Worm (Caenorhabditis elegans) whole organism, L4 larva: ENCODE data around the gene F47B8.18.

ENCODE experiments used
- D1046.2 ChIP-seq: fragments of 200-800 bp; sonication (Bioruptor generic); IDR thresholded peaks from 2 replicates; pipeline ENCODE4 v1.3.6; 2022; ENCODE audit warnings: missing genetic modification characterization, missing compliant biosample characterization
- F49E8.2 ChIP-seq: sonication (generic microtip); optimal IDR thresholded peaks from 2 replicates; lab custom pipeline; 2016; ENCODE audit warnings: missing compliant biosample characterization, mild to moderate bottlenecking, missing genetic modification characterization, borderline replicate concordance
- T26A8.4 ChIP-seq: fragments of 200-800 bp; sonication (Bioruptor generic); IDR thresholded peaks from 2 replicates; pipeline ENCODE4 v1.3.6; 2022; ENCODE audit warnings: missing genetic modification characterization, missing compliant biosample characterization
- Y75B8A.6 ChIP-seq: fragments of 200-800 bp; sonication (Bioruptor generic); IDR thresholded peaks from 2 replicates; pipeline ENCODE4 v1.3.6; 2022; ENCODE audit warnings: missing genetic modification reagents, missing genetic modification characterization, missing compliant biosample characterization
- ZK337.2 ChIP-seq: fragments of 200-800 bp; sonication (Bioruptor generic); IDR thresholded peaks from 2 replicates; pipeline ENCODE4 v1.3.6; 2022; ENCODE audit warnings: missing genetic modification reagents, missing genetic modification characterization, missing compliant biosample characterization
- ZK546.5 ChIP-seq, 2 experiments: sonication (generic microtip); optimal IDR thresholded peaks; 2 replicates each; lab custom pipeline; 2017; ENCODE audit warnings: missing biosample characterization in 2 of 2, missing genetic modification characterization in 2 of 2
- aha-1 ChIP-seq: fragments of 150-350 bp; peaks from one replicate; lab custom pipeline; 2014; ENCODE audit warnings: missing biosample characterization, missing genetic modification characterization
- arid-1 ChIP-seq: fragments of 200-800 bp; sonication (Bioruptor generic); conservative IDR thresholded peaks from 2 replicates; pipeline ENCODE4 v1.3.6; 2022; ENCODE audit warnings: missing genetic modification reagents, missing genetic modification characterization, missing compliant biosample characterization
- attf-4 ChIP-seq: sonication (generic microtip); optimal IDR thresholded peaks from 3 replicates; lab custom pipeline; 2017; ENCODE audit warnings: missing biosample characterization, missing genetic modification characterization
- ceh-32 ChIP-seq: sonication (generic microtip); optimal IDR thresholded peaks from 2 replicates; lab custom pipeline; 2016; ENCODE audit warnings: mild to moderate bottlenecking, missing genetic modification characterization, missing compliant biosample characterization; ENCODE audit not compliant: poor library complexity
- daf-12 ChIP-seq: fragments of 150-350 bp; optimal IDR thresholded peaks from 2 replicates; lab custom pipeline; 2014; ENCODE audit warnings: missing biosample characterization, missing genetic modification reagents, missing genetic modification characterization
- daf-16 ChIP-seq, 3 experiments: sonication (generic microtip); optimal IDR thresholded peaks; 2 replicates each; lab custom pipeline; 2016 to 2017; ENCODE audit warnings: missing genetic modification characterization in 3 of 3, missing genetic modification reagents in 3 of 3, mild to moderate bottlenecking in 2 of 3, missing compliant biosample characterization in 2 of 3, missing biosample characterization in 1 of 3, moderate library complexity in 1 of 3
- dmd-6 ChIP-seq: fragments of 200-800 bp; sonication (Bioruptor generic); IDR thresholded peaks from 2 replicates; pipeline ENCODE4 v1.3.6; 2022; ENCODE audit warnings: missing genetic modification reagents, missing genetic modification characterization, missing compliant biosample characterization
- dpl-1 ChIP-seq: fragments of 150-350 bp; optimal IDR thresholded peaks from 2 replicates; lab custom pipeline; 2014; ENCODE audit warnings: missing biosample characterization, missing genetic modification reagents, missing genetic modification characterization
- duxl-1 ChIP-seq: sonication (generic microtip); optimal IDR thresholded peaks from 2 replicates; lab custom pipeline; 2016; ENCODE audit warnings: mild to moderate bottlenecking, missing genetic modification characterization, moderate library complexity, missing compliant biosample characterization; ENCODE audit not compliant: poor library complexity
- dve-1 ChIP-seq: sonication (generic microtip); optimal IDR thresholded peaks from 2 replicates; lab custom pipeline; 2017; ENCODE audit warnings: antibody characterized with exemption, mild to moderate bottlenecking, missing genetic modification characterization, missing compliant biosample characterization; ENCODE audit not compliant: insufficient read depth
- egl-43 ChIP-seq: fragments of 200-800 bp; sonication (Bioruptor generic); IDR thresholded peaks from 2 replicates; pipeline ENCODE4 v1.3.6; 2022; ENCODE audit warnings: missing genetic modification reagents, missing genetic modification characterization, missing compliant biosample characterization
- fos-1 ChIP-seq: fragments of 150-350 bp; optimal IDR thresholded peaks from 2 replicates; lab custom pipeline; 2014; ENCODE audit warnings: missing biosample characterization, missing genetic modification characterization
- gei-8 ChIP-seq: fragments of 200-800 bp; sonication (Bioruptor generic); optimal IDR thresholded peaks from 2 replicates; lab custom pipeline; 2018; ENCODE audit warnings: mild to moderate bottlenecking, missing genetic modification characterization, missing compliant biosample characterization
- hlh-11 ChIP-seq: fragments of 200-800 bp; sonication (Bioruptor generic); optimal IDR thresholded peaks from 2 replicates; lab custom pipeline; 2018; ENCODE audit warnings: mild to moderate bottlenecking, missing genetic modification characterization, missing compliant biosample characterization
- hlh-30 ChIP-seq: sonication (generic microtip); optimal IDR thresholded peaks from 2 replicates; lab custom pipeline; 2017; ENCODE audit warnings: antibody characterized with exemption, mild to moderate bottlenecking, missing genetic modification characterization, missing compliant biosample characterization; ENCODE audit not compliant: insufficient read depth
- hmg-1.1 ChIP-seq: fragments of 200-800 bp; sonication (Bioruptor generic); IDR thresholded peaks from 2 replicates; pipeline ENCODE4 v1.3.6; 2022; ENCODE audit warnings: missing genetic modification reagents, missing genetic modification characterization, missing compliant biosample characterization
- jun-1 ChIP-seq: fragments of 150-350 bp; optimal IDR thresholded peaks from 2 replicates; lab custom pipeline; 2014; ENCODE audit warnings: missing biosample characterization, missing genetic modification reagents, missing genetic modification characterization
- lin-1 ChIP-seq: fragments of 200-800 bp; sonication (Bioruptor generic); IDR thresholded peaks from 2 replicates; pipeline ENCODE4 v1.3.6; 2022; ENCODE audit warnings: missing genetic modification reagents, missing genetic modification characterization, missing compliant biosample characterization
- lin-13 ChIP-seq: fragments of 150-350 bp; optimal IDR thresholded peaks from 2 replicates; lab custom pipeline; 2014; ENCODE audit warnings: missing biosample characterization, missing genetic modification reagents, missing genetic modification characterization
- lin-38 ChIP-seq: fragments of 200-800 bp; sonication (Bioruptor generic); IDR thresholded peaks from 2 replicates; pipeline ENCODE4 v1.3.6; 2022; ENCODE audit warnings: missing genetic modification reagents, missing genetic modification characterization, missing compliant biosample characterization
- madf-5 ChIP-seq, 2 experiments: fragments of 200-800 bp; sonication (Bioruptor generic); IDR thresholded peaks; 2 replicates each; pipeline ENCODE4 v1.3.6; 2022; ENCODE audit warnings: missing compliant biosample characterization in 2 of 2, missing genetic modification characterization in 2 of 2
- madf-9 ChIP-seq: fragments of 200-800 bp; sonication (Bioruptor generic); conservative IDR thresholded peaks from 2 replicates; pipeline ENCODE4 v1.3.6; 2022; ENCODE audit warnings: missing genetic modification reagents, missing genetic modification characterization, missing compliant biosample characterization
- mep-1 ChIP-seq: fragments of 150-350 bp; sonication (generic microtip); optimal IDR thresholded peaks from 3 replicates; lab custom pipeline; 2014; ENCODE audit warnings: missing biosample characterization, missing genetic modification characterization
- mes-2 ChIP-seq: sonication (generic microtip); optimal IDR thresholded peaks from 2 replicates; lab custom pipeline; 2016; ENCODE audit warnings: missing genotype, mild to moderate bottlenecking, missing genetic modification characterization, missing compliant biosample characterization; ENCODE audit not compliant: poor library complexity, severe bottlenecking
- mxl-2 ChIP-seq: fragments of 200-800 bp; sonication (Bioruptor generic); conservative IDR thresholded peaks from 2 replicates; pipeline ENCODE4 v1.3.6; 2022; ENCODE audit warnings: missing genetic modification reagents, missing genetic modification characterization, missing compliant biosample characterization
- nhr-111 ChIP-seq: fragments of 200-800 bp; sonication (Bioruptor generic); optimal IDR thresholded peaks from 2 replicates; lab custom pipeline; 2018; ENCODE audit warnings: mild to moderate bottlenecking, missing genetic modification characterization, missing compliant biosample characterization
- nhr-28 ChIP-seq: fragments of 150-350 bp; optimal IDR thresholded peaks from 2 replicates; lab custom pipeline; 2014; ENCODE audit warnings: missing biosample characterization, missing genetic modification characterization
- nhr-41 ChIP-seq: fragments of 200-800 bp; sonication (Bioruptor generic); IDR thresholded peaks from 2 replicates; pipeline ENCODE4 v1.3.6; 2022; ENCODE audit warnings: missing genetic modification reagents, missing genetic modification characterization, missing compliant biosample characterization
- nhr-76 ChIP-seq: fragments of 150-350 bp; optimal IDR thresholded peaks from 2 replicates; lab custom pipeline; 2014; ENCODE audit warnings: missing biosample characterization, missing genetic modification characterization
- pha-4 ChIP-seq, 2 experiments: fragments of 150-350 bp in 1 of 2; fragments of 200-800 bp in 1 of 2; sonication (Bioruptor generic) in 1 of 2; IDR thresholded peaks in 1 of 2; optimal IDR thresholded peaks in 1 of 2; 2 replicates each; pipeline versions ENCODE4 v1.3.6 to Lab custom; 2014 to 2022; ENCODE audit warnings: missing genetic modification characterization in 2 of 2, missing genetic modification reagents in 2 of 2, missing biosample characterization in 1 of 2, missing compliant biosample characterization in 1 of 2
- php-3 ChIP-seq: fragments of 200-800 bp; sonication (Bioruptor generic); IDR thresholded peaks from 2 replicates; pipeline ENCODE4 v1.3.6; 2022; ENCODE audit warnings: missing genetic modification reagents, missing genetic modification characterization, missing compliant biosample characterization
- pqm-1 ChIP-seq: sonication (generic microtip); optimal IDR thresholded peaks from 2 replicates; lab custom pipeline; 2017; ENCODE audit warnings: missing biosample characterization, missing genetic modification characterization
- rbr-2 ChIP-seq: sonication (generic microtip); optimal IDR thresholded peaks from 2 replicates; lab custom pipeline; 2016; ENCODE audit warnings: missing genotype, missing genetic modification characterization, missing compliant biosample characterization
- saeg-2 ChIP-seq: fragments of 200-800 bp; sonication (Bioruptor generic); IDR thresholded peaks from 2 replicates; pipeline ENCODE4 v1.3.6; 2022; ENCODE audit warnings: missing genetic modification reagents, missing genetic modification characterization, missing compliant biosample characterization
- skn-1 ChIP-seq: fragments of 150-350 bp; optimal IDR thresholded peaks from 2 replicates; lab custom pipeline; 2014; ENCODE audit warnings: missing biosample characterization, missing genetic modification characterization
- spr-3 ChIP-seq: fragments of 200-800 bp; sonication (Bioruptor generic); optimal IDR thresholded peaks from 2 replicates; lab custom pipeline; 2018; ENCODE audit warnings: mild to moderate bottlenecking, missing genetic modification characterization, missing compliant biosample characterization
- unc-62 ChIP-seq, 3 experiments: fragments of 150-350 bp in 1 of 3; sonication (generic microtip); optimal IDR thresholded peaks in 2 of 3; peaks in 1 of 3; 1 replicate in 1 of 3; 2 replicates in 2 of 3; lab custom pipeline; 2014 to 2017; ENCODE audit warnings: missing biosample characterization in 3 of 3, missing genetic modification characterization in 3 of 3, missing genetic modification reagents in 3 of 3, missing genotype in 1 of 3
- zag-1 ChIP-seq: fragments of 150-350 bp; optimal IDR thresholded peaks from 2 replicates; lab custom pipeline; 2014; ENCODE audit warnings: missing biosample characterization, missing genetic modification characterization
- zfp-3 ChIP-seq: fragments of 200-800 bp; sonication (Bioruptor generic); conservative IDR thresholded peaks from 2 replicates; pipeline ENCODE4 v1.3.6; 2022; ENCODE audit warnings: missing genetic modification reagents, missing genetic modification characterization, missing compliant biosample characterization
- zip-11 ChIP-seq: fragments of 200-800 bp; sonication (Bioruptor generic); IDR thresholded peaks from 2 replicates; pipeline ENCODE4 v1.3.6; 2022; ENCODE audit warnings: missing genetic modification characterization, missing compliant biosample characterization

Gene F47B8.18

DNA sequence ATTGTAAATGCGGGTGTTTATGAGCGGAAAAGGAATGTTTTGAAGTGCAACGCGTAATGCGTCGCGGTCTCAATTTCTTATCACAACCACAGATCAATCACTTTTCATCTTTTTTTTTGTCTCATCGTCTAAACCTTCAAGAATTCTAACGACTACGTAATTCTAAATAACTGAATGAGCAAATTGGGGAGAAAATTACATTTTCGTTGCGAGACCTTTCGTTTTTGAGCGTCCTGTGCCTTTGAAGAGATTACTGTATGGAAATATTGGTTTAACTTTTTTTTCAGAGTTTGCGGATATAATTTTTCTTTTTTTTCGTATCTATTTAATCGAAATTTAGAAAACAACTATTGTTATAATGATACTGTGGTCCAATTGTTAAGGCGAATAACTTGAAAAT lies 25.2 kb upstream of the F47B8.18 start:
- no peak for TF ChIP-seq zfp-3 (GFP tag; lab: Robert Waterston, UW)
- TF ChIP-seq zag-1 (tag; lab: Kevin White, UChicago), result no peak
- no peak for TF ChIP-seq saeg-2
- no peak for TF ChIP-seq dpl-1 (GFP tag; lab: Kevin White, UChicago)
- TF ChIP-seq daf-16 (GFP tag; optimal IDR thresholded peaks at IDR 0.05; lab: Kevin White, UChicago), result no peak
- TF ChIP-seq daf-16 (tag; optimal IDR thresholded peaks at IDR 0.05; lab: Kevin White, UChicago), result peak; percentile 40
- TF ChIP-seq pha-4 (GFP tag; IDR thresholded peaks at IDR 0.05; lab: Robert Waterston, UW), result no peak
- TF ChIP-seq pha-4 (tag; optimal IDR thresholded peaks at IDR 0.05; lab: Kevin White, UChicago), result no peak
- no peak for TF ChIP-seq hmg-1.1 (GFP tag; lab: Robert Waterston, UW)
- no peak for TF ChIP-seq Y75B8A.6
- TF ChIP-seq nhr-28 (tag; lab: Kevin White, UChicago), result peak; percentile 24
- peak; percentile 9 for TF ChIP-seq mes-2
- TF ChIP-seq skn-1 (tag; lab: Kevin White, UChicago), result no peak
- no peak for TF ChIP-seq dmd-6
- no peak for TF ChIP-seq nhr-111 (GFP tag; lab: Kevin White, UChicago)
- TF ChIP-seq jun-1 (tag; lab: Kevin White, UChicago), result no peak
- no peak for TF ChIP-seq php-3 (GFP tag; lab: Robert Waterston, UW)
- TF ChIP-seq egl-43, result no peak
- no peak for TF ChIP-seq ceh-32 (tag; lab: Kevin White, UChicago)
- no peak for TF ChIP-seq hlh-30
- TF ChIP-seq ZK546.5 (tag; optimal IDR thresholded peaks at IDR 0.05; lab: Kevin White, UChicago), result no peak
- no peak for TF ChIP-seq daf-12 (tag; lab: Kevin White, UChicago)
- TF ChIP-seq gei-8 (GFP tag; lab: Kevin White, UChicago), result no peak
- TF ChIP-seq lin-13 (GFP tag; lab: Kevin White, UChicago), result peak; percentile 26
- peak; percentile 6 for TF ChIP-seq dve-1 (tag; lab: Kevin White, UChicago)
- no peak for TF ChIP-seq attf-4
- TF ChIP-seq hlh-11 (tag; lab: Kevin White, UChicago), result no peak

ce11 chrV:14347234-14347826 lies 22.1 kb upstream of the F47B8.18 start, which contains the start of gene cept-2:
TSS of gene cept-2 (plus strand) at chrV:14347766.
- TF ChIP-seq zfp-3 (GFP tag; lab: Robert Waterston, UW), result 0 out of 2 replicates have a peak, but pooled peaks have one; percentile 48
- TF ChIP-seq duxl-1 (tag; lab: Kevin White, UChicago), result peak; percentile 92
- TF ChIP-seq aha-1 (tag; lab: Kevin White, UChicago), result peak; percentile 97
- TF ChIP-seq jun-1 (tag; lab: Kevin White, UChicago), result no peak
- no peak for TF ChIP-seq mep-1 (tag; lab: Kevin White, UChicago)
- TF ChIP-seq nhr-76, result no peak
- TF ChIP-seq ZK337.2 (GFP tag; lab: Robert Waterston, UW), result peak; percentile 70; the same call in 1 of the 2 replicates
- no peak for TF ChIP-seq zag-1 (tag; lab: Kevin White, UChicago)
- no peak for TF ChIP-seq spr-3 (GFP tag; lab: Kevin White, UChicago)
- TF ChIP-seq madf-9 (GFP tag; lab: Robert Waterston, UW), result no peak
- no peak for TF ChIP-seq skn-1 (tag; lab: Kevin White, UChicago)
- TF ChIP-seq T26A8.4 (GFP tag; lab: Robert Waterston, UW), result peak; percentile 82
- no peak for TF ChIP-seq fos-1 (tag; lab: Kevin White, UChicago)
- no peak for TF ChIP-seq lin-1 (GFP tag; lab: Robert Waterston, UW)
- no peak for TF ChIP-seq nhr-41 (GFP tag; lab: Robert Waterston, UW)
- TF ChIP-seq F49E8.2 (tag; lab: Kevin White, UChicago), result peak; percentile 63
- TF ChIP-seq zip-11, result no peak
- TF ChIP-seq unc-62 (GFP tag; optimal IDR thresholded peaks at IDR 0.05 in 1 of 2; lab: Kevin White, UChicago), result no peak
- TF ChIP-seq unc-62 (tag; optimal IDR thresholded peaks at IDR 0.05; lab: Kevin White, UChicago), result no peak
- peak; percentile 89 for TF ChIP-seq dpl-1 (GFP tag; lab: Kevin White, UChicago)
- TF ChIP-seq daf-12 (tag; lab: Kevin White, UChicago), result no peak
- TF ChIP-seq attf-4, result no peak
- peak; percentile 94 for TF ChIP-seq rbr-2
- no peak for TF ChIP-seq pqm-1 (tag; lab: Kevin White, UChicago)
- TF ChIP-seq mxl-2, result no peak
- 0 out of 2 replicates have a peak, but pooled peaks have one; percentile 23 for TF ChIP-seq D1046.2 (GFP tag; lab: Robert Waterston, UW)
- TF ChIP-seq lin-38 (GFP tag; lab: Robert Waterston, UW), result peak; percentile 99
- TF ChIP-seq madf-5 (GFP tag; IDR thresholded peaks at IDR 0.05; lab: Robert Waterston, UW), result no peak
- peak; percentile 53; the same call in 1 of the 2 replicates for TF ChIP-seq php-3 (GFP tag; lab: Robert Waterston, UW)
- no peak; the same call in 1 of the 2 replicates for TF ChIP-seq pha-4 (GFP tag; IDR thresholded peaks at IDR 0.05; lab: Robert Waterston, UW)
- no peak for TF ChIP-seq pha-4 (tag; optimal IDR thresholded peaks at IDR 0.05; lab: Kevin White, UChicago)
- TF ChIP-seq arid-1 (GFP tag; lab: Robert Waterston, UW), result no peak
